Worm (Caenorhabditis elegans) whole organism, early embryonic: ENCODE data around the gene ins-7.

Experiments
- B0310.2 ChIP-seq: sonication (generic microtip); optimal IDR thresholded peaks from 2 replicates; lab custom pipeline; 2016; ENCODE audit warnings: mild to moderate bottlenecking, missing genetic modification characterization, missing compliant biosample characterization
- F13C5.2 ChIP-seq: sonication (generic microtip); optimal IDR thresholded peaks from 2 replicates; lab custom pipeline; 2017; ENCODE audit warnings: mild to moderate bottlenecking, missing genetic modification characterization, inconsistent platforms, missing compliant biosample characterization
- aly-1 ChIP-seq: sonication (generic microtip); optimal IDR thresholded peaks from 2 replicates; lab custom pipeline; 2016; ENCODE audit warnings: missing genetic modification characterization, missing compliant biosample characterization
- ama-1 ChIP-seq: fragments of 150-350 bp; optimal IDR thresholded peaks from 2 replicates; lab custom pipeline; 2014
- flt-1 ChIP-seq: fragments of 200-800 bp; sonication (Bioruptor generic); IDR thresholded peaks from 2 replicates; pipeline ENCODE4 v1.3.6; 2022; ENCODE audit warnings: missing genetic modification characterization, missing compliant biosample characterization
- hmbx-1 ChIP-seq: sonication (generic microtip); optimal IDR thresholded peaks from 2 replicates; lab custom pipeline; 2016; ENCODE audit warnings: mild to moderate bottlenecking, missing genetic modification characterization, missing compliant biosample characterization
- hmg-4 ChIP-seq: fragments of 200-800 bp; sonication (Bioruptor generic); optimal IDR thresholded peaks from 2 replicates; lab custom pipeline; 2018; ENCODE audit warnings: mild to moderate bottlenecking, missing genetic modification characterization, missing compliant biosample characterization
- hnd-1 ChIP-seq: sonication (generic microtip); optimal IDR thresholded peaks from 2 replicates; lab custom pipeline; 2016; ENCODE audit warnings: missing genetic modification characterization, missing compliant biosample characterization
- pes-1 ChIP-seq: fragments of 200-800 bp; sonication (Bioruptor generic); IDR thresholded peaks from 2 replicates; pipeline ENCODE4 v1.3.6; 2022; ENCODE audit warnings: missing genetic modification reagents, missing genetic modification characterization, missing compliant biosample characterization
- scrt-1 ChIP-seq: fragments of 200-800 bp; sonication (Bioruptor generic); IDR thresholded peaks from 2 replicates; pipeline ENCODE4 v1.3.6; 2022; ENCODE audit warnings: missing genetic modification characterization, missing compliant biosample characterization
- sea-1 ChIP-seq: fragments of 200-800 bp; sonication (Bioruptor generic); conservative IDR thresholded peaks from 2 replicates; pipeline ENCODE4 v1.3.6; 2022; ENCODE audit warnings: missing genetic modification characterization, missing compliant biosample characterization
- tbx-11 ChIP-seq: fragments of 200-800 bp; sonication (Bioruptor generic); IDR thresholded peaks from 2 replicates; pipeline ENCODE4 v1.3.6; 2022; ENCODE audit warnings: missing genetic modification characterization, missing compliant biosample characterization
- tbx-37 ChIP-seq: fragments of 200-800 bp; sonication (Bioruptor generic); conservative IDR thresholded peaks from 2 replicates; pipeline ENCODE4 v1.3.6; 2022; ENCODE audit warnings: missing genetic modification reagents, missing genetic modification characterization, missing compliant biosample characterization
- tra-4 ChIP-seq: sonication (generic microtip); optimal IDR thresholded peaks from 2 replicates; lab custom pipeline; 2017; ENCODE audit warnings: missing genetic modification characterization, missing compliant biosample characterization

ce11 chrIV:9673683-9674336, 8.8 kb downstream of the ins-7 start:
- TF ChIP-seq scrt-1 (GFP tag; lab: Robert Waterston, UW) = no peak
- no peak for TF ChIP-seq ama-1 (lab: Kevin White, UChicago)
- no peak for TF ChIP-seq aly-1
- TF ChIP-seq tra-4 (tag; lab: Kevin White, UChicago) = no peak
- no peak for TF ChIP-seq F13C5.2 (tag; lab: Kevin White, UChicago)
- no peak for TF ChIP-seq pes-1
- TF ChIP-seq sea-1 (GFP tag; lab: Robert Waterston, UW) = no peak
- TF ChIP-seq hmg-4 (GFP tag; lab: Kevin White, UChicago) = no peak
- TF ChIP-seq hnd-1 (tag; lab: Kevin White, UChicago) = no peak
- no peak for TF ChIP-seq tbx-37
- no peak for TF ChIP-seq B0310.2 (tag; lab: Kevin White, UChicago)
- TF ChIP-seq tbx-11 = no peak
- TF ChIP-seq hmbx-1 = no peak
- TF ChIP-seq flt-1 (GFP tag; lab: Robert Waterston, UW) = no peak
